Fruit fly (Drosophila melanogaster) whole organism, embryonic: Measurements from ENCODE around the gene dUTPase.

Source experiments
- Aef1 ChIP-seq: fragments of 200-800 bp; sonication (Bioruptor generic); IDR thresholded peaks from 3 replicates; pipeline ENCODE4 v1.3.6; 2022; ENCODE audit warnings: missing biosample characterization, missing genetic modification characterization
- Bgb ChIP-seq: fragments of 200-800 bp; sonication (Bioruptor generic); IDR thresholded peaks from 2 replicates; pipeline ENCODE4 v1.3.6; 2022; ENCODE audit warnings: missing biosample characterization, missing genetic modification characterization; ENCODE audit not compliant: partially characterized antibody
- CG1024 ChIP-seq: fragments of 200-800 bp; sonication (Bioruptor generic); IDR thresholded peaks from 2 replicates; pipeline ENCODE4 v1.3.6; 2022; ENCODE audit warnings: missing biosample characterization, missing genetic modification characterization
- CG10431 ChIP-seq: fragments of 200-800 bp; sonication (Bioruptor generic); optimal IDR thresholded peaks from 3 replicates; lab custom pipeline; 2018; ENCODE audit warnings: missing biosample characterization, mild to moderate bottlenecking, missing genetic modification characterization
- CG10565 ChIP-seq: fragments of 200-800 bp; sonication (Bioruptor generic); optimal IDR thresholded peaks from 3 replicates; lab custom pipeline; 2016; ENCODE audit warnings: missing biosample characterization, mild to moderate bottlenecking, missing genetic modification characterization
- CG10959 ChIP-seq: fragments of 200-800 bp; sonication (Bioruptor generic); IDR thresholded peaks from 2 replicates; pipeline ENCODE4 v1.3.6; 2022; ENCODE audit warnings: missing biosample characterization, missing genetic modification characterization
- CG11456 ChIP-seq: fragments of 200-800 bp; sonication (Bioruptor generic); IDR thresholded peaks from 3 replicates; pipeline ENCODE4 v1.3.6; 2022; ENCODE audit warnings: missing biosample characterization, missing genetic modification characterization
- CG12071 ChIP-seq: fragments of 200-800 bp; sonication (Bioruptor generic); optimal IDR thresholded peaks from 3 replicates; lab custom pipeline; 2018; ENCODE audit warnings: missing biosample characterization, mild to moderate bottlenecking, missing genetic modification characterization
- CG12769 ChIP-seq: fragments of 200-800 bp; sonication (Bioruptor generic); optimal IDR thresholded peaks from 2 replicates; lab custom pipeline; 2019; ENCODE audit warnings: missing biosample characterization, mild to moderate bottlenecking, missing genetic modification characterization, moderate library complexity
- CG13424 ChIP-seq: fragments of 200-800 bp; sonication (Bioruptor generic); optimal IDR thresholded peaks from 2 replicates; lab custom pipeline; 2019; ENCODE audit warnings: missing biosample characterization, mild to moderate bottlenecking, missing genetic modification characterization, moderate library complexity
- CG13624 ChIP-seq: fragments of 200-800 bp; sonication (Bioruptor generic); optimal IDR thresholded peaks from 2 replicates; lab custom pipeline; 2016; ENCODE audit warnings: missing biosample characterization, missing genetic modification characterization
- CG15696 ChIP-seq: fragments of 200-800 bp; sonication (Bioruptor generic); optimal IDR thresholded peaks from 2 replicates; lab custom pipeline; 2019; ENCODE audit warnings: missing biosample characterization, mild to moderate bottlenecking, missing genetic modification characterization, moderate library complexity
- CG1602 ChIP-seq: fragments of 200-800 bp; sonication (Bioruptor generic); optimal IDR thresholded peaks from 3 replicates; lab custom pipeline; 2016; ENCODE audit warnings: missing biosample characterization, missing genetic modification characterization
- CG1647 ChIP-seq: fragments of 200-800 bp; sonication (Bioruptor generic); optimal IDR thresholded peaks from 3 replicates; lab custom pipeline; 2016; ENCODE audit warnings: missing biosample characterization, missing genetic modification characterization
- CG2199 ChIP-seq: fragments of 200-800 bp; sonication (Bioruptor generic); IDR thresholded peaks from 3 replicates; pipeline ENCODE4 v1.3.6; 2022; ENCODE audit warnings: missing biosample characterization, missing genetic modification characterization
- CG3726 ChIP-seq: fragments of 200-800 bp; sonication (Bioruptor generic); IDR thresholded peaks from 3 replicates; pipeline ENCODE4, ENCODE4 v1.3.6; 2022; ENCODE audit warnings: missing biosample characterization, missing genetic modification characterization
- CG42726 ChIP-seq: fragments of 200-800 bp; sonication (Bioruptor generic); IDR thresholded peaks from 2 replicates; pipeline ENCODE4 v1.3.6; 2022; ENCODE audit warnings: missing biosample characterization, missing genetic modification characterization; ENCODE audit not compliant: partially characterized antibody
- CG4730 ChIP-seq: fragments of 200-800 bp; sonication (Bioruptor generic); IDR thresholded peaks from 2 replicates; pipeline ENCODE4 v1.3.6; 2022; ENCODE audit warnings: missing biosample characterization, missing genetic modification characterization
- CG8478 ChIP-seq: fragments of >200 bp; optimal IDR thresholded peaks from 2 replicates; lab custom pipeline; 2018
- CHES-1-like ChIP-seq: fragments of 200-800 bp; sonication (Bioruptor generic); optimal IDR thresholded peaks from 2 replicates; lab custom pipeline; 2016; ENCODE audit warnings: missing biosample characterization, missing genetic modification characterization
- D19A ChIP-seq: fragments of 200-800 bp; optimal IDR thresholded peaks from 3 replicates; lab custom pipeline; 2019; ENCODE audit warnings: missing biosample characterization, mild to moderate bottlenecking, missing genetic modification characterization, moderate library complexity
- Dip2 ChIP-seq: fragments of 200-800 bp; sonication (Bioruptor generic); IDR thresholded peaks from 2 replicates; pipeline ENCODE4 v1.3.6; 2022; ENCODE audit warnings: missing biosample characterization, missing genetic modification characterization
- Elba2 ChIP-seq: fragments of 200-800 bp; sonication (Bioruptor generic); optimal IDR thresholded peaks from 3 replicates; lab custom pipeline; 2016; ENCODE audit warnings: missing biosample characterization, missing genetic modification characterization
- GATAe ChIP-seq: fragments of 200-800 bp; sonication (Bioruptor generic); conservative IDR thresholded peaks from 2 replicates; pipeline ENCODE4 v1.3.6; 2022; ENCODE audit warnings: missing biosample characterization, missing genetic modification characterization
- H2.0 ChIP-seq: fragments of 200-800 bp; sonication (Bioruptor generic); IDR thresholded peaks from 2 replicates; pipeline ENCODE4 v1.3.6; 2022; ENCODE audit warnings: missing biosample characterization, missing genetic modification characterization
- HLH4C ChIP-seq: fragments of 200-800 bp; sonication (Bioruptor generic); IDR thresholded peaks from 3 replicates; pipeline ENCODE4 v1.3.6; 2022; ENCODE audit warnings: missing biosample characterization, missing genetic modification characterization; ENCODE audit not compliant: partially characterized antibody
- Lhr ChIP-seq: fragments of 200-800 bp; sonication (Bioruptor generic); optimal IDR thresholded peaks from 3 replicates; lab custom pipeline; 2017; ENCODE audit warnings: mild to moderate bottlenecking, missing biosample characterization, missing genetic modification reagents, missing genetic modification characterization
- MBD-R2 ChIP-seq: fragments of 200-800 bp; sonication (Bioruptor generic); IDR thresholded peaks from 2 replicates; pipeline ENCODE4 v1.3.6; 2022; ENCODE audit warnings: missing biosample characterization, missing genetic modification characterization
- Mes4 ChIP-seq: fragments of 200-800 bp; sonication (Bioruptor generic); optimal IDR thresholded peaks from 2 replicates; lab custom pipeline; 2016; ENCODE audit warnings: missing biosample characterization, missing genetic modification characterization
- Pdp1 ChIP-seq, 2 experiments: fragments of 200-800 bp; sonication (Bioruptor generic); optimal IDR thresholded peaks; 3 replicates each; lab custom pipeline; 2016; ENCODE audit warnings: missing biosample characterization in 2 of 2, missing genetic modification characterization in 2 of 2, mild to moderate bottlenecking in 1 of 2, moderate library complexity in 1 of 2
- Rfx ChIP-seq: fragments of 200-800 bp; sonication (Bioruptor generic); IDR thresholded peaks from 2 replicates; pipeline ENCODE4 v1.3.6; 2022; ENCODE audit warnings: missing biosample characterization, missing genetic modification characterization
- Sry-β ChIP-seq: fragments of 200-800 bp; sonication (Bioruptor generic); optimal IDR thresholded peaks from 2 replicates; lab custom pipeline; 2018; ENCODE audit warnings: missing biosample characterization, mild to moderate bottlenecking, missing genetic modification characterization, moderate library complexity
- Sry-δ ChIP-seq: fragments of 200-800 bp; sonication (Bioruptor generic); optimal IDR thresholded peaks from 2 replicates; lab custom pipeline; 2016; ENCODE audit warnings: missing biosample characterization, missing genetic modification characterization
- ase ChIP-seq: fragments of 200-800 bp; sonication (Bioruptor generic); IDR thresholded peaks from 3 replicates; pipeline ENCODE4 v1.3.6; 2022; ENCODE audit warnings: missing biosample characterization, missing genetic modification characterization
- bcd ChIP-seq: fragments of 200-800 bp; sonication (Bioruptor generic); optimal IDR thresholded peaks from 2 replicates; lab custom pipeline; 2017; ENCODE audit warnings: missing biosample characterization, mild to moderate bottlenecking, missing genetic modification characterization
- cg ChIP-seq: fragments of 200-800 bp; sonication (Bioruptor generic); optimal IDR thresholded peaks from 3 replicates; lab custom pipeline; 2019; ENCODE audit warnings: missing biosample characterization, mild to moderate bottlenecking, missing genetic modification characterization, moderate library complexity
- chn ChIP-seq: fragments of 200-800 bp; sonication (Bioruptor generic); optimal IDR thresholded peaks from 2 replicates; lab custom pipeline; 2016; ENCODE audit warnings: missing biosample characterization, missing genetic modification characterization
- crol ChIP-seq: fragments of 200-800 bp; sonication (Bioruptor generic); IDR thresholded peaks from 2 replicates; pipeline ENCODE4 v1.3.6; 2022; ENCODE audit warnings: missing biosample characterization, missing genetic modification characterization
- exex ChIP-seq: fragments of 200-800 bp; sonication (Bioruptor generic); optimal IDR thresholded peaks from 4 replicates; lab custom pipeline; 2018; ENCODE audit warnings: missing biosample characterization, mild to moderate bottlenecking, missing genetic modification characterization, moderate library complexity
- eyg ChIP-seq: fragments of 200-800 bp; sonication (Bioruptor generic); optimal IDR thresholded peaks from 3 replicates; lab custom pipeline; 2016; ENCODE audit warnings: missing biosample characterization, missing genetic modification characterization
- ftz-f1 ChIP-seq: fragments of 200-800 bp; sonication (Bioruptor generic); optimal IDR thresholded peaks from 2 replicates; lab custom pipeline; 2016; ENCODE audit warnings: missing biosample characterization, missing genetic modification characterization
- gsb-n ChIP-seq: fragments of 200-800 bp; sonication (Bioruptor generic); optimal IDR thresholded peaks from 3 replicates; lab custom pipeline; 2018; ENCODE audit warnings: missing biosample characterization, mild to moderate bottlenecking, missing genetic modification characterization
- ind ChIP-seq: fragments of 200-800 bp; sonication (Bioruptor generic); optimal IDR thresholded peaks from 3 replicates; lab custom pipeline; 2016; ENCODE audit warnings: missing biosample characterization, missing genetic modification characterization
- ken ChIP-seq: fragments of 200-800 bp; sonication (Bioruptor generic); IDR thresholded peaks from 3 replicates; pipeline ENCODE4 v1.3.6; 2022; ENCODE audit warnings: missing biosample characterization, missing genetic modification characterization
- nom ChIP-seq: fragments of 200-800 bp; sonication (Bioruptor generic); optimal IDR thresholded peaks from 2 replicates; lab custom pipeline; 2017; ENCODE audit warnings: missing biosample characterization, missing genetic modification characterization, mild to moderate bottlenecking, moderate library complexity, missing genetic modification reagents
- salm ChIP-seq: fragments of 200-800 bp; sonication (Bioruptor generic); optimal IDR thresholded peaks from 2 replicates; lab custom pipeline; 2018; ENCODE audit warnings: missing biosample characterization, mild to moderate bottlenecking, missing genetic modification characterization
- sens-2 ChIP-seq: fragments of 200-800 bp; sonication (Bioruptor generic); IDR thresholded peaks from 2 replicates; pipeline ENCODE4 v1.3.6; 2022; ENCODE audit warnings: missing biosample characterization, missing genetic modification characterization
- sqz ChIP-seq: fragments of 200-800 bp; sonication (Bioruptor generic); optimal IDR thresholded peaks from 3 replicates; lab custom pipeline; 2018; ENCODE audit warnings: missing biosample characterization, mild to moderate bottlenecking, missing genetic modification characterization
- tap ChIP-seq: fragments of 200-800 bp; optimal IDR thresholded peaks from 3 replicates; lab custom pipeline; 2019; ENCODE audit warnings: missing biosample characterization, mild to moderate bottlenecking, missing genetic modification characterization, moderate library complexity
- tgo ChIP-seq: fragments of 200-800 bp; sonication (Bioruptor generic); IDR thresholded peaks from 3 replicates; pipeline ENCODE4 v1.3.6; 2022; ENCODE audit warnings: missing biosample characterization, missing genetic modification characterization
- zfh1 ChIP-seq: fragments of 200-800 bp; sonication (Bioruptor generic); IDR thresholded peaks from 3 replicates; pipeline ENCODE4 v1.3.6; 2022; ENCODE audit warnings: missing biosample characterization, missing genetic modification characterization

Gene dUTPase

DNA sequence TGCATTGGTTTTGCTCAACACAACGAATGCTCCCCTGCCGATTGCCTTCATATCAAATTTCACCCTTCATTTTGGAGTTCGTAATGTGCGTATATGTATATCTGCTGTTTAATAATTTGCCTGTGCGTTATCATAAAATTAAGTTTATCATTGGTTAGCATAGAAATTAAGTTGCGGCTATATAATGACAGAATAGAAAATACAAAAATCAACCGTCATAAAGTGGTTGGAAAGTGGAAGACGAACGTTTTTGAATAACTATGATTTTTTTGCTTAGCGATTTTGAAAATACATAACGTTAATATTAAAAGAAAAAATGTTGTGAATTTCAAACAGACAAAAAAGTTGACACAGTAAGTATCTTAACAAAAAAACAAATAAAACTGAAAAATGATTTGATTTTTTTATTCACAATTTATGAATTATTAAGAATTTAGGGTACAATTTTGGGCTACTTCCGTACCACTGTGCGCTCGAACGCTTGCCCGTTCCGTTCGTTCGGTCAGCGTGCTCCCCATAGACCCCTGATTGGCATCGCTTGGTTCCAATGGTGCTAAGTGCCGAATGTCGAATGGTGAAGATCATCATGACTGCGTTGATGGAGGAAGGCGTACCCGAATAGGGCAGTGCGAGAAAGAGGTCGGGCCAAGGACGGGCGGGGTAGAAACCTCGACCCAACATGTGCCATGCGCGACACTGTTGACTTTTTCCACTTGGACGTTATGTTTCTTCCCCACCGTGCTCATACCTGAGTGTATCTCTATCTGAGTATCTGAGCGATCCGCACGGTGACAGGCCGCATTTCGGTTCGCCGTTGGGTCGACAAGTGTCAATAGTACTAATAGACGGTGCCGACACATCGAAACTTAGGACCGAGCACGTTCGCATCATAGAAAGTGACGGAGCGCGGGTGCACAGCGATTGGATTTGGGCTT is 26.7 kb downstream of the dUTPase start (continued):
- TF ChIP-seq cg (GFP tag; lab: Kevin White, UChicago) (no peak), gsb-n (tag; lab: Kevin White, UChicago) (peak; percentile 67), Sry-δ (GFP tag; lab: Kevin White, UChicago) (no peak), Dip2 (GFP tag; lab: Robert Waterston, UW) (no peak), sens-2 (GFP tag; lab: Robert Waterston, UW) (no peak), CG3726 (GFP tag; lab: Robert Waterston, UW) (no peak), tap (tag; lab: Kevin White, UChicago) (no peak), Aef1 (GFP tag; lab: Robert Waterston, UW) (peak; percentile 15; the same call in 1 of the 3 replicates), chn (GFP tag; lab: Kevin White, UChicago) (peak; percentile 51), Elba2 (GFP tag; lab: Kevin White, UChicago) (no peak), tgo (GFP tag; lab: Robert Waterston, UW) (peak; percentile 39; the same call in 2 of the 3 replicates), ind (GFP tag; lab: Kevin White, UChicago) (peak; percentile 30), ken (no peak; the same call in 2 of the 3 replicates), bcd (GFP tag; lab: Kevin White, UChicago) (no peak), Sry-β (no peak), eyg (GFP tag; lab: Kevin White, UChicago) (no peak), crol (GFP tag; lab: Robert Waterston, UW) (peak; percentile 88), CG1647 (GFP tag; lab: Kevin White, UChicago) (no peak), Mes4 (GFP tag; lab: Kevin White, UChicago) (peak; percentile 62), CG10565 (GFP tag; lab: Kevin White, UChicago) (no peak), Lhr (peak; percentile 23), CG10431 (GFP tag; lab: Kevin White, UChicago) (no peak), CG11456 (no peak), CG42726 (GFP tag; lab: Robert Waterston, UW) (no peak), CG1602 (peak; percentile 70), sqz (GFP tag; lab: Kevin White, UChicago) (no peak), exex (tag; lab: Kevin White, UChicago) (peak; percentile 46), Bgb (peak; percentile 30; the same call in 1 of the 2 replicates), CG13424 (peak; percentile 63), CG1024 (no peak), CG12071 (GFP tag; lab: Kevin White, UChicago) (no peak), Rfx (GFP tag; lab: Robert Waterston, UW) (peak; percentile 53; the same call in 1 of the 2 replicates), ftz-f1 (GFP tag; lab: Kevin White, UChicago) (peak; percentile 17), CG4730 (GFP tag; lab: Robert Waterston, UW) (peak; percentile 22; the same call in 1 of the 2 replicates)

DNA sequence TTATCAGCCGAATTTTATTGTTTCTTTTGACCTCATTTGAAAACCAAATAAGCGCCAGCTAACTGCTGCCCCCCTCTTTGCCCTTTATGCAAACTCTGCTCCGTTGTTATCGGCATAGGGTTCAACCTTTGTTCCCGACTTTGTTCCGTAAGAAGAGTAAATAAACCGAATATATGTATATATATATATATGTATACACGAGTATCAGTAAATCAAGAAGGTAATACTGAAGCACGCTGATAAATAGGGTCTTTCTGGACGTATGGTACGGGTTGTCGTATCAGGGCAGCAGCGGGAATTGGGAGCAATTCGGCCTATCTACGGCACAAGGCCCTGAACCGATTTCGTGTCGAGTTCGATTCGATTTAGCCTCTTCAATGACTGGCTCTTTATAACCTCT is 27.8 kb downstream of the dUTPase start:
- peak; percentile 12 for TF ChIP-seq salm (tag; lab: Kevin White, UChicago)
- TF ChIP-seq CG10959, result no peak
- TF ChIP-seq CG2199 (GFP tag; lab: Robert Waterston, UW), result peak; percentile 60; the same call in 1 of the 3 replicates
- TF ChIP-seq HLH4C (GFP tag; lab: Robert Waterston, UW), result no peak
- peak; percentile 27; the same call in 1 of the 2 replicates for TF ChIP-seq GATAe (GFP tag; lab: Robert Waterston, UW)
- TF ChIP-seq CHES-1-like (GFP tag; lab: Kevin White, UChicago), result no peak
- peak; percentile 78 for TF ChIP-seq CG12769
- no peak for TF ChIP-seq CG8478 (lab: Kevin White, UChicago)
- no peak for TF ChIP-seq D19A (tag; lab: Kevin White, UChicago)
- peak in 1 of 2 experiments; percentile 58 for TF ChIP-seq Pdp1 (GFP tag; optimal IDR thresholded peaks at IDR 0.05; lab: Kevin White, UChicago)
- TF ChIP-seq CG15696 (tag; lab: Kevin White, UChicago), result peak; percentile 2
- TF ChIP-seq H2.0, result no peak
- TF ChIP-seq ase (GFP tag; lab: Robert Waterston, UW), result no peak
- TF ChIP-seq nom, result peak; percentile 37
- TF ChIP-seq zfh1, result 0 out of 3 replicates have a peak, but pooled peaks have one; percentile 17
- TF ChIP-seq MBD-R2, result no peak
- no peak for TF ChIP-seq CG13624 (GFP tag; lab: Kevin White, UChicago)
